Worm (Caenorhabditis elegans): Measurements from ENCODE around the gene C39E9.8.

C39E9.8 gene

ce11 chrIV:13080185-13080584 is 939 bp downstream of the C39E9.8 start:
- TF ChIP-seq lin-35 (GFP tag; optimal IDR thresholded peaks at IDR 0.05): peak in 1 of 2 experiments; percentile 44
- no peak for TF ChIP-seq ets-5 (GFP tag; IDR thresholded peaks at IDR 0.05)
- TF ChIP-seq nhr-85 (tag): peak; percentile 95
- no peak for TF ChIP-seq ceh-88 (GFP tag; IDR thresholded peaks at IDR 0.05)
- TF ChIP-seq fkh-10 (GFP tag; optimal IDR thresholded peaks at IDR 0.05): no peak
- no peak for TF ChIP-seq egl-13 (tag; optimal IDR thresholded peaks at IDR 0.05)
- TF ChIP-seq isw-1 (GFP tag; IDR thresholded peaks at IDR 0.05): no peak
- TF ChIP-seq lin-14 (GFP tag; optimal IDR thresholded peaks at IDR 0.05): peak; percentile 71
- no peak for TF ChIP-seq unc-86 (tag; optimal IDR thresholded peaks at IDR 0.05)
- TF ChIP-seq pax-3 (tag; optimal IDR thresholded peaks at IDR 0.05): no peak
- TF ChIP-seq C16A3.4 (tag; optimal IDR thresholded peaks at IDR 0.05): no peak
- no peak for TF ChIP-seq sptf-1 (tag; optimal IDR thresholded peaks at IDR 0.05)
- no peak for TF ChIP-seq egl-27 (tag; optimal IDR thresholded peaks at IDR 0.05)
- TF ChIP-seq fkh-4 (tag; optimal IDR thresholded peaks at IDR 0.05; ENCODE audit: borderline replicate concordance): no peak
- TF ChIP-seq mep-1 (tag; optimal IDR thresholded peaks at IDR 0.05): no peak
- no peak for TF ChIP-seq mef-2 (tag; optimal IDR thresholded peaks at IDR 0.05)
- TF ChIP-seq tbx-2 (tag; optimal IDR thresholded peaks at IDR 0.05): peak; percentile 6
- TF ChIP-seq snu-23 (GFP tag; optimal IDR thresholded peaks at IDR 0.05): peak; percentile 48
- no peak for TF ChIP-seq F16B12.6 (tag; optimal IDR thresholded peaks at IDR 0.05)
- TF ChIP-seq sup-37 (GFP tag; optimal IDR thresholded peaks at IDR 0.05): no peak
- TF ChIP-seq C34B4.2 (tag; optimal IDR thresholded peaks at IDR 0.05): no peak
- TF ChIP-seq unc-62 (GFP tag; optimal IDR thresholded peaks at IDR 0.05): no peak
- TF ChIP-seq grh-1 (GFP tag; IDR thresholded peaks at IDR 0.05): 0 out of 2 replicates have a peak, but pooled peaks have one; percentile 7
- no peak for TF ChIP-seq alr-1 (tag; optimal IDR thresholded peaks at IDR 0.05; ENCODE audit: borderline replicate concordance)
- no peak for TF ChIP-seq ama-1 (optimal IDR thresholded peaks at IDR 0.05)
- TF ChIP-seq rnt-1 (tag; optimal IDR thresholded peaks at IDR 0.05): no peak
- no peak for TF ChIP-seq lir-3 (tag; optimal IDR thresholded peaks at IDR 0.05; ENCODE audit: poor library complexity)
- no peak for TF ChIP-seq pqm-1 (tag; optimal IDR thresholded peaks at IDR 0.05)
- TF ChIP-seq aly-2 (tag; optimal IDR thresholded peaks at IDR 0.05): no peak
- no peak for TF ChIP-seq ceh-90 (tag; optimal IDR thresholded peaks at IDR 0.05)
- TF ChIP-seq nhr-11 (tag; optimal IDR thresholded peaks at IDR 0.05): peak; percentile 9
- TF ChIP-seq hpl-2 (GFP tag; optimal IDR thresholded peaks at IDR 0.05): no peak
- TF ChIP-seq efl-3 (GFP tag; optimal IDR thresholded peaks at IDR 0.05): no peak
- no peak for TF ChIP-seq swsn-7 (tag; optimal IDR thresholded peaks at IDR 0.05)
- TF ChIP-seq sox-4 (tag; optimal IDR thresholded peaks at IDR 0.05): no peak
- TF ChIP-seq skn-1 (tag; optimal IDR thresholded peaks at IDR 0.05): peak; percentile 28
- no peak for TF ChIP-seq ces-1 (GFP tag; optimal IDR thresholded peaks at IDR 0.05)
- no peak for TF ChIP-seq dsc-1 (tag; optimal IDR thresholded peaks at IDR 0.05)
- TF ChIP-seq nhr-71 (tag; optimal IDR thresholded peaks at IDR 0.05): peak; percentile 59
- no peak for TF ChIP-seq pag-3 (tag; optimal IDR thresholded peaks at IDR 0.05; ENCODE audit: borderline replicate concordance, insufficient read depth)
- no peak for TF ChIP-seq nhr-47 (tag; optimal IDR thresholded peaks at IDR 0.05)
- TF ChIP-seq nhr-28 (tag; optimal IDR thresholded peaks at IDR 0.05): no peak
- TF ChIP-seq nhr-237 (tag; optimal IDR thresholded peaks at IDR 0.05): no peak
- no peak for TF ChIP-seq dpl-1 (GFP tag; optimal IDR thresholded peaks at IDR 0.05)
- TF ChIP-seq lin-39 (tag; optimal IDR thresholded peaks at IDR 0.05): no peak
- no peak for TF ChIP-seq zip-4 (GFP tag; optimal IDR thresholded peaks at IDR 0.05)
- no peak for TF ChIP-seq unc-130 (tag; optimal IDR thresholded peaks at IDR 0.05)
- TF ChIP-seq ztf-4 (tag; optimal IDR thresholded peaks at IDR 0.05): no peak
- no peak for TF ChIP-seq hlh-17 (GFP tag; optimal IDR thresholded peaks at IDR 0.05; ENCODE audit: borderline replicate concordance)
- TF ChIP-seq nhr-90 (tag; optimal IDR thresholded peaks at IDR 0.05; ENCODE audit: poor library complexity): peak; percentile 41
- TF ChIP-seq vab-15 (tag; optimal IDR thresholded peaks at IDR 0.05): no peak
- peak; percentile 39 for TF ChIP-seq blmp-1 (tag; optimal IDR thresholded peaks at IDR 0.05)
- TF ChIP-seq mab-9 (GFP tag; IDR thresholded peaks at IDR 0.05): no peak

Measured in whole organism, L1 larva.